Worm (Caenorhabditis elegans) whole organism, young adult: ENCODE data around the gene rpc-1.

Experiments
- B0035.1 ChIP-seq: sonication (generic microtip); optimal IDR thresholded peaks from 2 replicates; lab custom pipeline; 2016; ENCODE audit warnings: missing genetic modification characterization, mild to moderate bottlenecking, missing compliant biosample characterization, missing genotype, missing genetic modification reagents
- B0336.3 ChIP-seq: fragments of 200-800 bp; sonication (Bioruptor generic); IDR thresholded peaks from 2 replicates; pipeline ENCODE4 v1.3.6; 2022; ENCODE audit warnings: missing genetic modification characterization, missing compliant biosample characterization
- C06A6.2 ChIP-seq: fragments of 200-800 bp; sonication (Bioruptor generic); conservative IDR thresholded peaks from 2 replicates; pipeline ENCODE4 v1.3.6; 2022; ENCODE audit warnings: missing genetic modification characterization, missing compliant biosample characterization
- D2030.7 ChIP-seq: fragments of 200-800 bp; sonication (Bioruptor generic); IDR thresholded peaks from 2 replicates; pipeline ENCODE4 v1.3.6; 2022; ENCODE audit warnings: missing genetic modification reagents, missing genetic modification characterization, missing compliant biosample characterization
- F10E7.11 ChIP-seq: sonication (generic microtip); optimal IDR thresholded peaks from 2 replicates; lab custom pipeline; 2017; ENCODE audit warnings: mild to moderate bottlenecking, missing genetic modification characterization, moderate library complexity, missing compliant biosample characterization
- F22D6.2 ChIP-seq: sonication (generic microtip); optimal IDR thresholded peaks from 2 replicates; lab custom pipeline; 2016; ENCODE audit warnings: mild to moderate bottlenecking, missing genetic modification characterization, missing compliant biosample characterization
- F33H1.4 ChIP-seq: fragments of 200-800 bp; sonication (Bioruptor generic); IDR thresholded peaks from 2 replicates; pipeline ENCODE4 v1.3.6; 2022; ENCODE audit warnings: missing genetic modification reagents, missing genetic modification characterization, missing compliant biosample characterization
- F39B2.1 ChIP-seq: fragments of 200-800 bp; sonication (Bioruptor generic); IDR thresholded peaks from 2 replicates; pipeline ENCODE4 v1.3.6; 2022; ENCODE audit warnings: missing genetic modification reagents, missing genetic modification characterization, missing compliant biosample characterization
- F55B11.4 ChIP-seq: sonication (generic microtip); optimal IDR thresholded peaks from 2 replicates; lab custom pipeline; 2016; ENCODE audit warnings: missing compliant biosample characterization, missing genetic modification characterization, borderline replicate concordance; ENCODE audit not compliant: insufficient read depth
- F57A8.1 ChIP-seq: fragments of 200-800 bp; sonication (Bioruptor generic); optimal IDR thresholded peaks from 2 replicates; lab custom pipeline; 2018; ENCODE audit warnings: mild to moderate bottlenecking, missing genetic modification characterization, moderate library complexity, missing compliant biosample characterization
- F57C9.4 ChIP-seq: sonication (generic microtip); optimal IDR thresholded peaks from 2 replicates; lab custom pipeline; 2017; ENCODE audit warnings: mild to moderate bottlenecking, missing genetic modification characterization, missing compliant biosample characterization
- T26A5.8 ChIP-seq: sonication (generic microtip); optimal IDR thresholded peaks from 2 replicates; lab custom pipeline; 2016; ENCODE audit warnings: missing genetic modification characterization, missing compliant biosample characterization
- Y53F4B.3 ChIP-seq: fragments of 200-800 bp; sonication (Bioruptor generic); IDR thresholded peaks from 2 replicates; pipeline ENCODE4 v1.3.6; 2022; ENCODE audit warnings: missing genetic modification reagents, missing genetic modification characterization, missing compliant biosample characterization
- Y53G8AR.9 ChIP-seq: fragments of 200-800 bp; sonication (Bioruptor generic); conservative IDR thresholded peaks from 2 replicates; pipeline ENCODE4 v1.3.6; 2022; ENCODE audit warnings: missing genetic modification reagents, missing genetic modification characterization, missing compliant biosample characterization
- akir-1 ChIP-seq: fragments of 200-800 bp; sonication (Bioruptor generic); optimal IDR thresholded peaks from 2 replicates; lab custom pipeline; 2018; ENCODE audit warnings: mild to moderate bottlenecking, missing genetic modification characterization, moderate library complexity, missing compliant biosample characterization
- aptf-3 ChIP-seq: fragments of 200-800 bp; sonication (Bioruptor generic); IDR thresholded peaks from 2 replicates; pipeline ENCODE4 v1.3.6; 2022; ENCODE audit warnings: missing genetic modification characterization, missing compliant biosample characterization
- atf-7 ChIP-seq: sonication (generic microtip); optimal IDR thresholded peaks from 2 replicates; lab custom pipeline; 2017; ENCODE audit warnings: mild to moderate bottlenecking, missing genetic modification characterization, missing compliant biosample characterization
- attf-3 ChIP-seq: fragments of 200-800 bp; sonication (Bioruptor generic); conservative IDR thresholded peaks from 2 replicates; pipeline ENCODE4 v1.3.6; 2022; ENCODE audit warnings: missing genetic modification reagents, missing genetic modification characterization, missing compliant biosample characterization
- bed-2 ChIP-seq: fragments of 200-800 bp; sonication (Bioruptor generic); IDR thresholded peaks from 2 replicates; pipeline ENCODE4 v1.3.6; 2022; ENCODE audit warnings: missing genetic modification reagents, missing genetic modification characterization, missing compliant biosample characterization
- cebp-2 ChIP-seq: fragments of 200-800 bp; sonication (Bioruptor generic); IDR thresholded peaks from 2 replicates; pipeline ENCODE4 v1.3.6; 2022; ENCODE audit warnings: missing genetic modification characterization, missing compliant biosample characterization
- ceh-40 ChIP-seq: fragments of 200-800 bp; sonication (Bioruptor generic); IDR thresholded peaks from 2 replicates; pipeline ENCODE4 v1.3.6; 2022; ENCODE audit warnings: missing genetic modification characterization, missing compliant biosample characterization
- chd-7 ChIP-seq: sonication (generic microtip); optimal IDR thresholded peaks from 2 replicates; lab custom pipeline; 2016; ENCODE audit warnings: mild to moderate bottlenecking, missing genetic modification characterization, moderate library complexity, missing compliant biosample characterization
- die-1 ChIP-seq: sonication (generic microtip); optimal IDR thresholded peaks from 2 replicates; lab custom pipeline; 2016; ENCODE audit warnings: missing genotype, mild to moderate bottlenecking, missing genetic modification characterization, missing compliant biosample characterization
- dpff-1 ChIP-seq: sonication (generic microtip); optimal IDR thresholded peaks from 2 replicates; lab custom pipeline; 2017; ENCODE audit warnings: mild to moderate bottlenecking, missing genetic modification characterization, missing compliant biosample characterization
- ets-4 ChIP-seq: fragments of 200-800 bp; sonication (Bioruptor generic); optimal IDR thresholded peaks from 2 replicates; lab custom pipeline; 2018; ENCODE audit warnings: mild to moderate bottlenecking, missing genetic modification characterization, missing compliant biosample characterization
- hmg-1.2 ChIP-seq: fragments of 200-800 bp; sonication (Bioruptor generic); IDR thresholded peaks from 2 replicates; pipeline ENCODE4 v1.3.6; 2022; ENCODE audit warnings: missing genetic modification reagents, missing genetic modification characterization, missing compliant biosample characterization
- hrde-1 ChIP-seq: sonication (generic microtip); optimal IDR thresholded peaks from 2 replicates; lab custom pipeline; 2016; ENCODE audit warnings: missing genetic modification characterization, mild to moderate bottlenecking, missing compliant biosample characterization, moderate library complexity, missing genotype, missing genetic modification reagents, borderline replicate concordance
- lag-1 ChIP-seq: fragments of 200-800 bp; sonication (Bioruptor generic); IDR thresholded peaks from 2 replicates; pipeline ENCODE4 v1.3.6; 2022; ENCODE audit warnings: missing genetic modification reagents, missing genetic modification characterization, missing compliant biosample characterization
- let-607 ChIP-seq, 2 experiments: fragments of 200-800 bp in 1 of 2; sonication (Bioruptor generic) in 1 of 2; sonication (generic microtip) in 1 of 2; optimal IDR thresholded peaks; 2 replicates each; lab custom pipeline; 2016 to 2018; ENCODE audit warnings: mild to moderate bottlenecking in 2 of 2, missing compliant biosample characterization in 2 of 2, missing genetic modification characterization in 2 of 2, moderate library complexity in 2 of 2, missing genotype in 1 of 2
- lin-54 ChIP-seq: fragments of 200-800 bp; sonication (Bioruptor generic); optimal IDR thresholded peaks from 2 replicates; lab custom pipeline; 2018; ENCODE audit warnings: mild to moderate bottlenecking, missing genetic modification characterization, missing compliant biosample characterization
- lir-1 ChIP-seq: fragments of 200-800 bp; sonication (Bioruptor generic); conservative IDR thresholded peaks from 2 replicates; pipeline ENCODE4 v1.3.6; 2022; ENCODE audit warnings: missing genetic modification reagents, missing genetic modification characterization, missing compliant biosample characterization
- mel-28 ChIP-seq: sonication (generic microtip); optimal IDR thresholded peaks from 2 replicates; lab custom pipeline; 2016; ENCODE audit warnings: borderline replicate concordance, mild to moderate bottlenecking, missing genetic modification characterization, missing compliant biosample characterization
- mes-4 ChIP-seq: sonication (generic microtip); optimal IDR thresholded peaks from 2 replicates; lab custom pipeline; 2016; ENCODE audit warnings: missing genotype, missing genetic modification characterization, missing compliant biosample characterization
- nfya-1 ChIP-seq: sonication (generic microtip); optimal IDR thresholded peaks from 2 replicates; lab custom pipeline; 2017; ENCODE audit warnings: antibody characterized with exemption, missing compliant biosample characterization, missing genetic modification characterization, borderline replicate concordance; ENCODE audit not compliant: insufficient read depth
- nfya-2 ChIP-seq: fragments of 200-800 bp; sonication (Bioruptor generic); IDR thresholded peaks from 2 replicates; pipeline ENCODE4 v1.3.6; 2022; ENCODE audit warnings: missing genetic modification reagents, missing genetic modification characterization, missing compliant biosample characterization
- rcor-1 ChIP-seq: fragments of 200-800 bp; sonication (Bioruptor generic); IDR thresholded peaks from 2 replicates; pipeline ENCODE4 v1.3.6; 2022; ENCODE audit warnings: missing genetic modification reagents, missing genetic modification characterization, missing compliant biosample characterization
- rpc-1 ChIP-seq, 2 experiments: fragments of 150-350 bp in 1 of 2; sonication (generic microtip) in 1 of 2; optimal IDR thresholded peaks; 2 replicates each; lab custom pipeline; 2014 to 2018; ENCODE audit warnings: missing biosample characterization in 1 of 2, missing genetic modification characterization in 1 of 2, missing genetic modification reagents in 1 of 2, missing genotype in 1 of 2
- sea-2 ChIP-seq: fragments of 200-800 bp; sonication (Bioruptor generic); IDR thresholded peaks from 2 replicates; pipeline ENCODE4 v1.3.6; 2022; ENCODE audit warnings: missing genetic modification characterization, missing compliant biosample characterization
- snpc-1.1 ChIP-seq: sonication (generic microtip); optimal IDR thresholded peaks from 2 replicates; lab custom pipeline; 2017; ENCODE audit warnings: missing genetic modification characterization, mild to moderate bottlenecking, missing compliant biosample characterization, antibody characterized with exemption, moderate library complexity, missing genotype, missing genetic modification reagents; ENCODE audit not compliant: insufficient read depth
- snpc-1.3 ChIP-seq: sonication (generic microtip); optimal IDR thresholded peaks from 2 replicates; lab custom pipeline; 2017; ENCODE audit warnings: missing genetic modification characterization, mild to moderate bottlenecking, missing compliant biosample characterization, antibody characterized with exemption, moderate library complexity, missing genotype, missing genetic modification reagents; ENCODE audit not compliant: insufficient read depth
- somi-1 ChIP-seq: fragments of 200-800 bp; sonication (Bioruptor generic); optimal IDR thresholded peaks from 2 replicates; lab custom pipeline; 2018; ENCODE audit warnings: mild to moderate bottlenecking, missing genetic modification characterization, missing compliant biosample characterization
- sptf-2 ChIP-seq: fragments of 200-800 bp; sonication (Bioruptor generic); optimal IDR thresholded peaks from 2 replicates; lab custom pipeline; 2018; ENCODE audit warnings: mild to moderate bottlenecking, missing genetic modification characterization, missing compliant biosample characterization
- tbx-9 ChIP-seq: sonication (generic microtip); optimal IDR thresholded peaks from 2 replicates; lab custom pipeline; 2016; ENCODE audit warnings: borderline replicate concordance, missing genetic modification characterization, inconsistent platforms, missing compliant biosample characterization
- unc-62 ChIP-seq: fragments of 150-350 bp; optimal IDR thresholded peaks from 2 replicates; lab custom pipeline; 2014; ENCODE audit warnings: missing biosample characterization, missing genetic modification reagents, missing genetic modification characterization
- ztf-22 ChIP-seq: fragments of 200-800 bp; sonication (Bioruptor generic); optimal IDR thresholded peaks from 2 replicates; lab custom pipeline; 2018; ENCODE audit warnings: mild to moderate bottlenecking, missing genetic modification characterization, moderate library complexity, missing compliant biosample characterization
- ztf-3 ChIP-seq: fragments of 200-800 bp; sonication (Bioruptor generic); optimal IDR thresholded peaks from 2 replicates; lab custom pipeline; 2018; ENCODE audit warnings: mild to moderate bottlenecking, missing genetic modification characterization, missing compliant biosample characterization

Gene rpc-1

DNA sequence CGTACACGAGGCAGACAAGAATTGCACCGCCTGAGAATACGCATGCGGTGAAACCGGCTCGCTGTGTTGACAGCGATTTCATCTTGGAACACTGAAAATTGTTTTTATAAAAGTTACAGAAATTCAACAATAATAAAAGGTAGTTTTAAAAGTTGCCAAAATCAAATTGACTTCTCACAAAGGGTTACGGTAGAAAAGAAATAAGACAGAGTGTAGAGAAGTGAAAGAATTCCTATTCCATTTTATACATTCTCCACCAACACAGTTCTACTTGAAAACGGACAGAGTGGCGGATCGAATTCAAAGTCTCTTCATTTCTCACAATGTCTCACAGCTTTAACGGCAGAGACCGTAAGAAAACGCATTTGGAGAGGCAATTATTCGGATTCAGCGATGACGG is 13.1 kb downstream of the rpc-1 start, which contains the start of gene col-113:
Gene col-113 (minus strand): TSS at position 101 of the 400 bp plus-strand sequence.
- TF ChIP-seq B0035.1 (tag; lab: Kevin White, UChicago): no peak
- no peak for TF ChIP-seq sptf-2
- TF ChIP-seq F10E7.11 (tag; lab: Kevin White, UChicago): no peak
- no peak for TF ChIP-seq dpff-1
- TF ChIP-seq tbx-9: no peak
- no peak for TF ChIP-seq ztf-22 (GFP tag; lab: Kevin White, UChicago)
- no peak for TF ChIP-seq snpc-1.3 (tag; lab: Kevin White, UChicago)
- TF ChIP-seq cebp-2: no peak
- TF ChIP-seq T26A5.8 (tag; lab: Kevin White, UChicago): no peak
- no peak for TF ChIP-seq Y53G8AR.9 (GFP tag; lab: Robert Waterston, UW)
- TF ChIP-seq lag-1 (GFP tag; lab: Robert Waterston, UW): no peak
- no peak for TF ChIP-seq ztf-3 (GFP tag; lab: Kevin White, UChicago)
- TF ChIP-seq akir-1: no peak
- no peak for TF ChIP-seq F57A8.1
- no peak for TF ChIP-seq F22D6.2 (tag; lab: Kevin White, UChicago)
- no peak for TF ChIP-seq rpc-1 (optimal IDR thresholded peaks at IDR 0.05; lab: Kevin White, UChicago)
- TF ChIP-seq rpc-1 (tag; optimal IDR thresholded peaks at IDR 0.05; lab: Kevin White, UChicago): no peak
- TF ChIP-seq ets-4 (GFP tag; lab: Kevin White, UChicago): no peak
- no peak for TF ChIP-seq bed-2 (GFP tag; lab: Robert Waterston, UW)
- TF ChIP-seq rcor-1: no peak
- TF ChIP-seq attf-3 (GFP tag; lab: Robert Waterston, UW): no peak
- TF ChIP-seq, all 124 proteins: peak for 0

DNA sequence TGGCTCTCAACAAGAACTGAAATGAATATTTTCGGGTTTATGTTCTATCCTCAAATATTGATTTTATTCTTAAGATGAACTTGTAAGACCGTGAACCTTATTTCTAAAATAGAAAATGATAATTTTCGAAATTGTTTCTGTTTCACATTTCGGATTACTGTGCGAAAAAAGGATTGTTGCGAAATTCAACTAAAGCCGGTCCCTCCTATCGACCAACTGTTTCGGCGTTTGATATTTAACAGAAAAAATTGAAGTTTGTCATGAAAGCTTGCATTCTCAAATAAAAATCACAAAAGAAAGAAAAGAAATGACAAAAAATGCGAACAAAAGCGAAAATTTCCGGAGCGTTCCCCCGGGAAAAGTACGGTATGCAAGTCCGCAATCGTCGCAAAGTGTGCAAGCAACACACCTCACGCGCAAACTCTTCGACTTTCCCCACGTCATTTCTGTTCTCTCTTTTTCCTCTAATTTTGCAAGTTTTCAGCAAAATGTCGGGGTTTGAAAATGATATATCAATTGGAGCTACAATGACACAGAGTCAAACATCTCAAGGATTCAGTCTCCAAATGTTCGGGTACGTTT is 16.4 kb downstream of the rpc-1 start, which contains the start of gene C34D4.4:
Gene C34D4.4 (plus strand): TSS at position 342 of the 582 bp plus-strand sequence.
- TF ChIP-seq F55B11.4 (no peak), unc-62 (GFP tag; lab: Kevin White, UChicago) (no peak), B0336.3 (GFP tag; lab: Robert Waterston, UW) (no peak), Y53G8AR.9 (GFP tag; lab: Robert Waterston, UW) (no peak), let-607 (tag; optimal IDR thresholded peaks at IDR 0.05; lab: Kevin White, UChicago) (no peak), D2030.7 (GFP tag; lab: Robert Waterston, UW) (peak; percentile 14; the same call in 1 of the 2 replicates), sea-2 (GFP tag; lab: Robert Waterston, UW) (no peak), F57C9.4 (tag; lab: Kevin White, UChicago) (no peak), mes-4 (tag; lab: Kevin White, UChicago) (no peak), mel-28 (tag; lab: Kevin White, UChicago) (no peak), snpc-1.3 (tag; lab: Kevin White, UChicago) (no peak), Y53F4B.3 (no peak), F39B2.1 (GFP tag; lab: Robert Waterston, UW) (no peak), hrde-1 (tag; lab: Kevin White, UChicago) (no peak), somi-1 (GFP tag; lab: Kevin White, UChicago) (no peak), chd-7 (tag; lab: Kevin White, UChicago) (no peak), snpc-1.1 (no peak), F33H1.4 (GFP tag; lab: Robert Waterston, UW) (peak; percentile 36; the same call in 1 of the 2 replicates), die-1 (tag; lab: Kevin White, UChicago) (no peak), atf-7 (no peak), lin-54 (peak; percentile 27), nfya-2 (GFP tag; lab: Robert Waterston, UW) (no peak), C06A6.2 (no peak), ceh-40 (no peak), aptf-3 (GFP tag; lab: Robert Waterston, UW) (no peak), nfya-1 (tag; lab: Kevin White, UChicago) (no peak), hmg-1.2 (GFP tag; lab: Robert Waterston, UW) (peak; percentile 14; the same call in 1 of the 2 replicates), ztf-22 (GFP tag; lab: Kevin White, UChicago) (no peak), lir-1 (GFP tag; lab: Robert Waterston, UW) (no peak)
